Fruit fly (Drosophila melanogaster): Measurements from ENCODE around the gene Nepl3.

The Nepl3 gene

DNA sequence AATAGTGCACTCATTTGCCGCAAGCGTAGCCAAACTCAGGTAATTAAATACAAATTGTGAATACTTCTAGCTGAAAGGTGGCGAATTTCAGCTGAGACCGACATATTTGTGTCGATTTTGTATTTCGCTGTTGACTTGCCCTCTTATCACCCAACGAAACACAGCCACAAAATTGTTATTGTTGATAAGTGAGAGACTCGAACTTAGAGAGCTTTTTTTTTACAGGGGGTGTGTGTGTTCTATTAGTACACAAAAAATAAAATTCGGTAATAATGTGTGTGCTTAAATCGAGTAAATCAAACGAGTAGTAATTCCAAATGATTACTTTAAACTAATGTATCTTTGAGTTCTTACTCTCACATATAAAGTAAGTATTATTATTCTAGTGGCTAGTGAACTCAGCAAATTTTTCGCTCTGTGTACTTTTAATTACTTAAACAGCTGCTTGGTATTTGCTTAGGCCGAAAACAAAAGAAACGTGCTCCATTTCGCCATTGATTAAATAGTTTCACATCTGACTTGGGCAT lies 3.0 kb upstream of the Nepl3 start:
- TF ChIP-seq h (optimal IDR thresholded peaks at IDR 0.05): no peak

DNA sequence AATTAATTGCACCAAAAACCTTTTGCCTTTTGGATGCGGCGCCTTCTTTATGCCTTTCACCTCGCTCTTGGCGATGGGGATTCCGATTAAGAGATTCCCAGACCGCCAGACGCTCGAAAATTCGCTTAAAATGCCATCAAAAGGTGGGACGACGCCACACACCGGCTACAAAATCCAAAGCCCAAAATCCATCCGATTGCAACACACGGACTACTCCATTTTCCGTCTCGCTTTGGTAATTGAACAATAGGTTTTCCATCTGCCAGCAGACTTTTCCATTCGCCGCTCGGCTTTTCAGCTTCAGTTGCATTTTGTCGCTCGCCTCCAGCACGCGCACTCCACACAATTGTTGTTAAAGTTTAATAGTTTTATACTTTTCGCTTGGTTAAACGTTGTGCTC lies 2.5 kb upstream of the Nepl3 start, which contains the start of gene qtc:
Gene qtc (plus strand): TSS at position 301 of the 400 bp plus-strand sequence.
- no peak for TF ChIP-seq ttk (optimal IDR thresholded peaks at IDR 0.05)
- no peak for TF ChIP-seq Myc (optimal IDR thresholded peaks at IDR 0.05)
- TF ChIP-seq h (optimal IDR thresholded peaks at IDR 0.05): no peak

DNA sequence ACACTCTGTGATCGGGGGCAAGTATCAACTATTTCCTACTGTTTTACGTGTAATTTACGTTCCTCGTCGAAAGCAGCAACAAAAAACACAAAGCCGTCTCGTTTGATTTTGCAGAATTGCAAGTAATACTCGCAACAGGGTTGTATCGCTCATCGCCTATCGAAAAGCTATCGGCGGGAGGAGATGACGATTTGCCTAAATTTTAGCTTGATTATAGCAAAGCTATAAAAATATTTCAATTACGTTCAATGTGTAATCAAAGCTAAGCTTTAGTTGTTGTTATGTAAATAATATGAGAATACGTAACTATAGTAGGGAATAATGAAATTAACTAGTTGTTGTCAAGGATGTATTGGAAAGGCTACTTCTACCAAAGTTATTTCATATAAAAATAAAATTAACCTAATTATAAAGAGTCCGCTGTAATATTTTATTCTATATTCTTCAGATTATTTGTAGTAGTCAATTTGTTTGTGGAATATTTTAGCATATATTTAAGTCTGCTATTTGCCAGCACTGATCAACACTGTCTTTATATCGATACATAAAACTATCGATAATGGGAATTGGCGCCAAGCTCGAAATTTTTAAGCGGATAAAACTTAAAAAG lies 1.7 kb upstream of the Nepl3 start, which contains the start of gene Rpn11:
Gene Rpn11 (minus strand): TSS at position 146 of the 610 bp plus-strand sequence.
- TF ChIP-seq h (optimal IDR thresholded peaks at IDR 0.05): no peak
- no peak for TF ChIP-seq ttk (optimal IDR thresholded peaks at IDR 0.05)
- TF ChIP-seq Sin3A (optimal IDR thresholded peaks at IDR 0.05): no peak
- no peak for TF ChIP-seq psq (optimal IDR thresholded peaks at IDR 0.05)
- no peak for TF ChIP-seq Myc (optimal IDR thresholded peaks at IDR 0.05)
- TF ChIP-seq insv (optimal IDR thresholded peaks at IDR 0.05): no peak

DNA sequence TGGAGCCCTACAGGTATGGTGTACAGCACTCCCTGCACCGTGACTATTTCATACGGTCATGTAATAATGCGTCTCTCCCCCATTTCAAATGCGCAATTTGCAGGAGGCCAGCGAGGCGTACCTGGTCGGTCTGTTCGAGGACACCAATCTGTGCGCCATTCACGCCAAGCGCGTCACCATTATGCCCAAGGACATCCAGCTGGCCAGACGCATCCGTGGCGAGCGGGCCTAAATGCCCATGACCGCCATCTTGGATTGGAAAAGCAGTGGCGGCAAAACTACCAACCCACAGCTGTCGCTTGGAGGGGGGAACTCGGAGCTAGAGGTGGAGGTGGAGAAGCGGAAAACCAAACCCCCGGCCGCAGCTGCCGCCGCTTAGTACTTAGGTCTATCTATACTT lies 2.5 kb downstream of the Nepl3 start:
- TF ChIP-seq Sin3A (optimal IDR thresholded peaks at IDR 0.05) (no peak), insv (optimal IDR thresholded peaks at IDR 0.05) (no peak), psq (optimal IDR thresholded peaks at IDR 0.05) (no peak), Myc (optimal IDR thresholded peaks at IDR 0.05) (no peak), ttk (optimal IDR thresholded peaks at IDR 0.05) (no peak), h (optimal IDR thresholded peaks at IDR 0.05) (no peak)

DNA sequence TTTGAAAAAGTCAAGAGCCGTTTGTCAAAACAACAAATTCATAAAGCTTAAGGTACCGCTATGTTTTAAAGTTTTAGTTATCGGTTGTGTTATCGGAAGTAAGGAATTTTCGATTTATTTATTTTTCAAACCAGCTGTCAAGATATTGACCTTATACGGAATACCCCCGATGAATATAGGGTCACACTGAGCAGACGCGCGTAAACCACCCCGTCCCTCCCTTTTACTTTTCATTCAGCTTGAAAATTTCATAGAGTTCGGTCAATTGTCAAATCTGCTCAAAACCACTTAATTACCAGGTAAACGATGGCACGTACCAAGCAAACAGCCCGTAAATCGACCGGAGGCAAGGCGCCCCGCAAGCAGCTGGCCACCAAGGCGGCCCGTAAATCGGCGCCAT lies 3.1 kb downstream of the Nepl3 start, which contains the start of the genes CG14036 and His3.3A:
Gene CG14036 (minus strand): TSS at position 64 of the 400 bp plus-strand sequence.
Gene His3.3A (plus strand): TSS at position 106 of the 400 bp plus-strand sequence.
- no peak for TF ChIP-seq h (optimal IDR thresholded peaks at IDR 0.05)
- no peak for TF ChIP-seq ttk (optimal IDR thresholded peaks at IDR 0.05)
- TF ChIP-seq Myc (optimal IDR thresholded peaks at IDR 0.05): no peak
- no peak for TF ChIP-seq psq (optimal IDR thresholded peaks at IDR 0.05)
- TF ChIP-seq insv (optimal IDR thresholded peaks at IDR 0.05): no peak
- no peak for TF ChIP-seq Sin3A (optimal IDR thresholded peaks at IDR 0.05)

DNA sequence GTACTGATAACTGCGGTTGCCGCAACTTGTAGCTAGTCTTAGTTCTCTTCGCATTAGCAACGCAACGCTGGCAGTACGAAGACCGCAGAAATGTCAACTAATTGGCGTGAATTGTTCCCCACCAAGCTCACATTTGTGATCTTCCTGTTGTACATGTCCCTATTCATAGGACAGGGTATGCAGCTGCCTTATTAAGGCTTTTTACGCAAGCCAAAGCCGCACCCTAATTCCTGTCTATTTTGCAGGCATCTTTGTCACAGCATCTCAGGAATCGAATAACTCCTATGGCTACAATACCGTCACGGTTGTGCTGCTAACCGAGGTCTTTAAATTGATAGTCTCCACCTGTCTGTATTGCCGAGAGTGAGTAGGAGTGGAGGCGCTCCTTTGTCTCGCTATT lies 5.1 kb downstream of the Nepl3 start, which contains the start of gene eIF3h:
Gene eIF3h (minus strand): TSS at position 101 of the 400 bp plus-strand sequence.
- no peak for TF ChIP-seq ttk (optimal IDR thresholded peaks at IDR 0.05)

DNA sequence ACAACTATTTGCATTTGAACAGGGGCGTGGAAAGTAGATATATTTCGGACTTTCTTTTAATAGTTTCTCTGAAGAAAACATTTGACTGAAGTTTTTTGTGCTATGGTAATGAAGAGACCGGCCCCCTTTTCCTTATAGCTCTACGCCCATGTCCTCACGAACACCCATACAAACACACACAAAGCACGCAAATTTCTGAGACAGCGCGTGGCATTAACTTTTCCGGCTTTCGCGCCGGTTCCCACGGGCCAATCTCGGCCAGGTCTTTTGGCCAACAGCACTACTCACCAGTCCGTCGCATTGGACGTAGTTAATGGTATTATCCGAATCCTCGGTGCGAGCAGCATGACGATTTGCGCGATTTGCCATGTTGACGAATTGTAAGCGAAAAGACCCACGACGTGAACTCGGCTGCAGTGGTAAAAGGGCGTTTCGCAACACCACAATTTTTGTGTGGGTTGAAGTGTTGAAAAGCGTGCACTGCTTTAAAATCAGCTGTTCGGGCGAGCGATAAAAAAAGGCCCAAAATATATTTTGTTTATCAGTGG lies 5.6 kb downstream of the Nepl3 start, which contains the start of gene senju:
Gene senju (plus strand): TSS at position 477 of the 548 bp plus-strand sequence.
- TF ChIP-seq psq (optimal IDR thresholded peaks at IDR 0.05): no peak
- TF ChIP-seq ttk (optimal IDR thresholded peaks at IDR 0.05): no peak
- no peak for TF ChIP-seq Sin3A (optimal IDR thresholded peaks at IDR 0.05)
- TF ChIP-seq insv (optimal IDR thresholded peaks at IDR 0.05): no peak
- TF ChIP-seq Myc (optimal IDR thresholded peaks at IDR 0.05): no peak
- no peak for TF ChIP-seq h (optimal IDR thresholded peaks at IDR 0.05)

DNA sequence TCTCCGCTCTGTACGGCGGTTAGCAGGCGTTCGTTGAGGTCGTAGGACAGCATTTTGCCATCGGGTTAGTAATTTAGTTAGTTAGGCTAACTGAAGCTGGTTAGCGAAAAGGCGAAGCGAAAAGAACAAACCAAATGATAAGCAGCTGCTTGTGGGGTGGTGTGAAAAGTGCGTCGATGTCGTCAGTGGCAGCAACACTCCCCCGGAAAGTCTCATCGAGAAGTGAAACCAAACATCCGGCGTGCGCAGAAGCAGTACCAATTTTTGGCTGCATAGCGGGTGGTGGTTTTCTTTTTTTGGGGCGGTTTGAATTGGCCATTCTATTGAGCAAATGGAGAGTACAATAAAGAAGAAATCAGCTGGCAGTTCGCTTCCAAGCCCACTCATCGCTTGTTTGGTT lies 7.2 kb downstream of the Nepl3 start, which contains the start of gene CG9121:
Gene CG9121 (minus strand): TSS at position 238 of the 400 bp plus-strand sequence.
- no peak for TF ChIP-seq insv (optimal IDR thresholded peaks at IDR 0.05)
- no peak for TF ChIP-seq h (optimal IDR thresholded peaks at IDR 0.05)
- no peak for TF ChIP-seq Sin3A (optimal IDR thresholded peaks at IDR 0.05)
- TF ChIP-seq Myc (optimal IDR thresholded peaks at IDR 0.05): no peak
- no peak for TF ChIP-seq ttk (optimal IDR thresholded peaks at IDR 0.05)
- TF ChIP-seq psq (optimal IDR thresholded peaks at IDR 0.05): no peak

DNA sequence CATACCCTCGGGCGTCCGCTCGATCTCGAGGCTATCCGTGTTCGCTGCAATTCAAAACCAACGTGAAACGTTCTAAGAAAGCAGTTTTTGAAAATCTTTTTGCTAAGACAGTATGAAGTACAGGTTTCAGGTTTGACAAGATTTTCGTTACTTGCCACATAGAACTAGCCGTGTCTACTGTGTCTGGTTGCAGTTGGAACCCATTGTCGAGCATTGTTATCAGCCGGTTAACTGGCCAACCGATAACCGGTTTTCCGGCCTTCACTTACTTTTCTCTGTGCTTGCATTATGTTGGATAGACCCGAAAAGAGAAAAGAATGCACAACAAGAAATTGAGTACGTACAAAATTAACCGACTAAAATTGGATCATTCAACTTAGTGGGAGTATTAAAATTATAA lies 8.1 kb downstream of the Nepl3 start:
- TF ChIP-seq Myc (optimal IDR thresholded peaks at IDR 0.05): no peak
- TF ChIP-seq insv (optimal IDR thresholded peaks at IDR 0.05): no peak
- no peak for TF ChIP-seq psq (optimal IDR thresholded peaks at IDR 0.05)
- no peak for TF ChIP-seq h (optimal IDR thresholded peaks at IDR 0.05)
- TF ChIP-seq ttk (optimal IDR thresholded peaks at IDR 0.05): no peak
- TF ChIP-seq Sin3A (optimal IDR thresholded peaks at IDR 0.05): no peak

DNA sequence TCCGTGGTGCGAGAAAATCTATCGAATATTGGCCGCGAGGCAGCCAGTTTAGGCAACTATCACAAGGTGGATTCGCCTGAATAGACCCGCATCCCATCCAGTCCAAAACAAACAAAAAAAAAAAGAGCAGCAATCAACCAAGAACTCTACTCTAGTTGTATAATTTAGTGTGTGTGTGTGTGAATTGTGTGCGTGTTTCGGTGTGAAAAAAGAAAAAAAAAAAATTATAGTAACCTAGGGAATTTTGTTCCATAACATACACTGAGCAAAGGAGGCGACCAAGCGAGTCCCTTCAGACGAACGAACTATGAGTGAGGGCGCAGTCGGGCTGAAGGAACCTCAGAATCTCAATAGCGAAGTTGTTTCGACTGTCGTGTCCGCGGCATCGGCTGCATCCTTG lies 11.8 kb downstream of the Nepl3 start:
- TF ChIP-seq Sin3A (optimal IDR thresholded peaks at IDR 0.05): no peak

DNA sequence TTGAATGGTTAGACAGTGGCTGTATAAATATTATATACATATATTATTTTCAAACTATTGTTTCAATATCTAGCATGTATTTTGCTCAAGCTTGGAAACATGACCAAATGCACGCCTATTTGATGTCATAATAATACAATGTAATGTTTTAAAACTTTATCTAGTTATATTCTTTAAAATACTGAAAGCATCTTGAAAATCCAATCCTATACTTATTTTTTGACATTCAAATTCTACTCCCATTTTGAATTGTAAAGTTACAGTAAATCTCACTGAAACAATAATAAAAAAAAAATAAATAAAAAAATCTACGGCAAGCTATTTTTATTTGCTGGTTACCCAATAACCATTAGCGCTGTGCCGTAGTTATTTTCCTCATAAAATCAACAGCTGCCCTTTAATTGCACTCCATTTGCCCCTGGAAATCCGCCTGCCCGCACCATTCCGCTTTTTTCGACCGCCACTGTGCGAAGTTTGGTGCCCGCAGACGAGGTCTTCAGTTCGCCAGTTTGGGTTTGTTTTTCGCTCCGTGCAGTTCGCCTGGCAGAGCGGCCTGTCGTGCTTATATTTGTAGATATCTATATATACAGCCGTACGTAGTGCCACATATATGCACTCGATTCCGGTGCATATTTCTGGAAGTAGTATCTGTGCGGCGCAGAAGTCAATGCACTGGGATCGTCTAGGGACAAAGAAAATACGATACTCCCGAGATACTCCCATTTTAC lies 13.0 kb downstream of the Nepl3 start:
- TF ChIP-seq Myc (optimal IDR thresholded peaks at IDR 0.05) (no peak), ttk (optimal IDR thresholded peaks at IDR 0.05) (no peak), Sin3A (optimal IDR thresholded peaks at IDR 0.05) (no peak), psq (optimal IDR thresholded peaks at IDR 0.05) (no peak), insv (optimal IDR thresholded peaks at IDR 0.05) (no peak), h (optimal IDR thresholded peaks at IDR 0.05) (no peak)

DNA sequence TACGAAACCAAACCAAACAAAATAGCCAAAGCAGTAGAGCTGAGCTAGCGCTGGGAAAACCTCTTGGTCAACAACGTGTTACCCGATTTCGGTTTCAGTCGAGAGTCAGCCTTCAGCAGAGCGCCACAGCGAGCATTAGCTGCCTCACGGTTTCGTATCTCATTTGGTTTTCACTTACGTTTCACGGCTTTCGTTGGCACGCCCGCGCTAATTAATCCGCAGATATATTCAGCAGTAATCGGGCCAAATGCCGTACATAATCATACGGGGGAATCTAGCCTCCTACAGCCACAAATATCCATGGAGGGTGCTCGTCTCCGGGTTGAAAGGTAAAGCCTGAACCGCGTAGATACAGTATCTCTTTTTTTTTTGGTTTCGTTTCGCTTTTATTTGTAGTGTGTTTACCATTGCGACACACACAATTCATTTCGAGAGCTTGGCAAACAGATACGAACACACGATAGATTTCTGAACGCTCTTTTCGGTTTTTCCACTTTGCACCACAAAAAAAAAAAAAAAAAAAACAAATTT lies 13.6 kb downstream of the Nepl3 start, which contains the start of gene CG31650:
Gene CG31650 (minus strand): TSS at position 352 of the 531 bp plus-strand sequence.
- TF ChIP-seq Myc (optimal IDR thresholded peaks at IDR 0.05) (no peak), Sin3A (optimal IDR thresholded peaks at IDR 0.05) (no peak), ttk (optimal IDR thresholded peaks at IDR 0.05) (no peak), psq (optimal IDR thresholded peaks at IDR 0.05) (no peak), h (optimal IDR thresholded peaks at IDR 0.05) (no peak), insv (optimal IDR thresholded peaks at IDR 0.05) (no peak)
